Worm (Caenorhabditis elegans) whole organism, L2 larva: Measurements from ENCODE around the gene Y62H9A.5.

Source experiments
- C34F6.9 ChIP-seq: fragments of 150-350 bp; optimal IDR thresholded peaks from 2 replicates; lab custom pipeline; 2014; ENCODE audit warnings: missing biosample characterization, missing genetic modification characterization
- F13H6.1 ChIP-seq: sonication (generic microtip); optimal IDR thresholded peaks from 2 replicates; lab custom pipeline; 2016; ENCODE audit warnings: missing genetic modification characterization, missing compliant biosample characterization
- R02D3.7 ChIP-seq: fragments of 150-350 bp; optimal IDR thresholded peaks from 2 replicates; lab custom pipeline; 2014; ENCODE audit warnings: missing biosample characterization, missing genetic modification characterization
- ZK546.5 ChIP-seq: sonication (generic microtip); optimal IDR thresholded peaks from 2 replicates; lab custom pipeline; 2017; ENCODE audit warnings: missing biosample characterization, missing genetic modification characterization
- alr-1 ChIP-seq: fragments of 150-350 bp; optimal IDR thresholded peaks from 2 replicates; lab custom pipeline; 2014; ENCODE audit warnings: missing biosample characterization, missing genetic modification characterization
- aly-2 ChIP-seq: fragments of 150-350 bp; optimal IDR thresholded peaks from 2 replicates; lab custom pipeline; 2014; ENCODE audit warnings: missing biosample characterization, missing genetic modification characterization
- ceh-16 ChIP-seq: fragments of 150-350 bp; optimal IDR thresholded peaks from 2 replicates; lab custom pipeline; 2014; ENCODE audit warnings: missing biosample characterization, missing genetic modification characterization
- ceh-82 ChIP-seq: fragments of 150-350 bp; optimal IDR thresholded peaks from 2 replicates; lab custom pipeline; 2014; ENCODE audit warnings: missing biosample characterization, missing genetic modification characterization
- crh-2 ChIP-seq: sonication (generic microtip); optimal IDR thresholded peaks from 2 replicates; lab custom pipeline; 2017; ENCODE audit warnings: missing biosample characterization, missing genetic modification characterization
- dmd-4 ChIP-seq: sonication (generic microtip); optimal IDR thresholded peaks from 2 replicates; lab custom pipeline; 2017; ENCODE audit warnings: missing biosample characterization, missing genetic modification characterization
- fos-1 ChIP-seq: fragments of 150-350 bp; optimal IDR thresholded peaks from 2 replicates; lab custom pipeline; 2014; ENCODE audit warnings: missing biosample characterization, missing genetic modification characterization
- gmeb-1 ChIP-seq: fragments of 150-350 bp; optimal IDR thresholded peaks from 2 replicates; lab custom pipeline; 2014; ENCODE audit warnings: missing biosample characterization, missing genetic modification characterization
- lin-11 ChIP-seq: fragments of 150-350 bp; sonication (generic microtip); optimal IDR thresholded peaks from 2 replicates; lab custom pipeline; 2014; ENCODE audit warnings: missing biosample characterization, missing genetic modification characterization, inconsistent platforms, mixed read lengths
- lin-13 ChIP-seq: fragments of 150-350 bp; optimal IDR thresholded peaks from 2 replicates; lab custom pipeline; 2014; ENCODE audit warnings: missing biosample characterization, missing genetic modification reagents, missing genetic modification characterization
- lin-39 ChIP-seq: fragments of 150-350 bp; optimal IDR thresholded peaks from 2 replicates; lab custom pipeline; 2014; ENCODE audit warnings: missing biosample characterization, missing genetic modification reagents, missing genetic modification characterization
- lsy-2 ChIP-seq, 2 experiments: fragments of 150-350 bp in 1 of 2; sonication (generic microtip) in 1 of 2; optimal IDR thresholded peaks; 2 replicates each; lab custom pipeline; 2014 to 2017; ENCODE audit warnings: missing biosample characterization in 2 of 2, missing genetic modification characterization in 2 of 2
- mbf-1 ChIP-seq: sonication (generic microtip); optimal IDR thresholded peaks from 2 replicates; lab custom pipeline; 2017; ENCODE audit warnings: missing biosample characterization, missing genetic modification characterization
- mdl-1 ChIP-seq, 2 experiments: fragments of 150-350 bp in 1 of 2; sonication (generic microtip) in 1 of 2; optimal IDR thresholded peaks; 2 replicates each; lab custom pipeline; 2017; ENCODE audit warnings: missing biosample characterization in 2 of 2, missing genetic modification characterization in 2 of 2
- nhr-10 ChIP-seq: sonication (generic microtip); optimal IDR thresholded peaks from 2 replicates; lab custom pipeline; 2017; ENCODE audit warnings: missing biosample characterization, missing genetic modification characterization
- nhr-11 ChIP-seq: fragments of 150-350 bp; optimal IDR thresholded peaks from 2 replicates; lab custom pipeline; 2014; ENCODE audit warnings: missing biosample characterization, missing genetic modification characterization
- nhr-12 ChIP-seq: fragments of 150-350 bp; optimal IDR thresholded peaks from 2 replicates; lab custom pipeline; 2014; ENCODE audit warnings: missing biosample characterization, missing genetic modification characterization
- nhr-129 ChIP-seq: fragments of 150-350 bp; optimal IDR thresholded peaks from 2 replicates; lab custom pipeline; 2014; ENCODE audit warnings: missing biosample characterization, missing genetic modification characterization
- nhr-21 ChIP-seq: fragments of 150-350 bp; optimal IDR thresholded peaks from 2 replicates; lab custom pipeline; 2014; ENCODE audit warnings: missing biosample characterization, missing genetic modification characterization
- nhr-237 ChIP-seq: fragments of 150-350 bp; optimal IDR thresholded peaks from 2 replicates; lab custom pipeline; 2014; ENCODE audit warnings: missing biosample characterization, missing genetic modification characterization
- nhr-25 ChIP-seq: fragments of 150-350 bp; sonication (generic microtip); optimal IDR thresholded peaks from 3 replicates; lab custom pipeline; 2014; ENCODE audit warnings: missing biosample characterization, missing genetic modification characterization
- nhr-77 ChIP-seq: fragments of 150-350 bp; optimal IDR thresholded peaks from 2 replicates; lab custom pipeline; 2014; ENCODE audit warnings: missing biosample characterization, missing genetic modification characterization
- peb-1 ChIP-seq: fragments of 150-350 bp; optimal IDR thresholded peaks from 2 replicates; lab custom pipeline; 2014; ENCODE audit warnings: missing biosample characterization, missing genetic modification characterization
- sem-4 ChIP-seq: fragments of 150-350 bp; optimal IDR thresholded peaks from 2 replicates; lab custom pipeline; 2014; ENCODE audit warnings: missing biosample characterization, missing genetic modification reagents, missing genetic modification characterization
- sma-9 ChIP-seq, 2 experiments: fragments of 150-350 bp in 1 of 2; sonication (generic microtip) in 1 of 2; optimal IDR thresholded peaks; 2 replicates each; lab custom pipeline; 2014 to 2016; ENCODE audit warnings: missing genetic modification characterization in 2 of 2, mild to moderate bottlenecking in 1 of 2, missing biosample characterization in 1 of 2, missing compliant biosample characterization in 1 of 2, missing genetic modification reagents in 1 of 2, moderate library complexity in 1 of 2
- snpc-4 ChIP-seq: fragments of 150-350 bp; optimal IDR thresholded peaks from 2 replicates; lab custom pipeline; 2014; ENCODE audit warnings: missing biosample characterization, missing genetic modification characterization
- unc-55 ChIP-seq: fragments of 150-350 bp; sonication (generic microtip); optimal IDR thresholded peaks from 3 replicates; lab custom pipeline; 2014; ENCODE audit warnings: missing biosample characterization, missing genetic modification reagents, missing genetic modification characterization
- unc-62 ChIP-seq: fragments of 150-350 bp; optimal IDR thresholded peaks from 2 replicates; lab custom pipeline; 2014; ENCODE audit warnings: missing biosample characterization, missing genetic modification reagents, missing genetic modification characterization
- zag-1 ChIP-seq: fragments of 150-350 bp; optimal IDR thresholded peaks from 2 replicates; lab custom pipeline; 2014; ENCODE audit warnings: missing biosample characterization, missing genetic modification characterization
- ztf-11 ChIP-seq: sonication (generic microtip); optimal IDR thresholded peaks from 2 replicates; lab custom pipeline; 2017; ENCODE audit warnings: missing biosample characterization, missing genetic modification characterization
- ztf-4 ChIP-seq: fragments of 150-350 bp; optimal IDR thresholded peaks from 2 replicates; lab custom pipeline; 2014; ENCODE audit warnings: missing biosample characterization, missing genetic modification characterization

Gene Y62H9A.5

DNA sequence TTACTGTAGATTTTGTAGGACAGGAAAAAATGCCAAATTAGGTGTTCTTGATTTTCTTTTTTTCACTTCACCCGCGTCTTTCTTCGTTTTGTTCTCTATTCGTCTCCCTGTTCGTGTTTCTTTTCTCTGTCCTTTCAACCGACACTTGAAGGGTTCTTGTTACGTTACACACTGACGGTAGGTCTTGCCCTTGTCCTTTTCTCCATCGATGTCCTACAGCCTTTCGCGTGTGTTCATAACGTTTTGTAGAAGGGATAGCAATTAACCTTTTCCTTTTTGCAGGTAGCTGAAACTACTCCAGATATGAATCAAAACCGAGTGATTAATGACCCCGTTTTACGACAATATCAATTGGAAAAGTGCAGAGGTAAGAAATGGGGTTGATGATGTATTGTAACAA lies 41.5 kb upstream of the Y62H9A.5 start, which contains the start of gene F55G7.1 (continued):
- TF ChIP-seq nhr-11, result no peak

DNA sequence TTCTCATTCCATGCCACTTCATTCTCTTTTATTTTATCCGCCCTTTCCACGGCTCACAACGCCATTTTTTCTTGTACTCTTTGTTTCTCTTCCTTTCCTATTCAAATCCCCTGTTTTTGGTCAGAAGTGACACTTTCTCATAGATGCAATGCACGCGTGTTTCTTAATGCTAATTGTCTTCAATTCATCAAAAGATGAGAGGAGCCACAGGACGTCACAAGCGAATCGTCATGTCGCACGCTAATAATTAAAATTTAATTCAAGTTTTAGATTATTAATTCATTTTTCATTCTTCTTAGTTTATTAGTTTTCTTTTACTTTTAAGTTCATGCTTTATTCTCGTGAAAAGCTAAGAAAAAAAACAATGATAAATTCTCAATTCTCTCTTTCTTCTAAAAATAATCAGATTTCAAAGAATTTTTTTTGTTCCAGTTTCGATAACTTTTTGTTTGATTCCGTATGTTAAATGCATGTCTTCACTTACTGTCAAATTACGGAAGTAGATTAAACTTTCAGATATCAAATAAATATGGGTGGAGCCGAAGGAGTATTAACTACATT lies 38.1 kb upstream of the Y62H9A.5 start, which contains the start of gene Y62H9A.14:
Y62H9A.14 (plus strand) TSS at position 511 of the 561 bp plus-strand sequence.
- TF ChIP-seq nhr-77 (no peak), ceh-16 (no peak), lin-11 (tag; lab: Kevin White, UChicago) (no peak), peb-1 (tag; lab: Kevin White, UChicago) (no peak), lsy-2 (tag; optimal IDR thresholded peaks at IDR 0.05; lab: Kevin White, UChicago) (no peak), zag-1 (tag; lab: Kevin White, UChicago) (no peak), sem-4 (no peak), lin-39 (no peak)

DNA sequence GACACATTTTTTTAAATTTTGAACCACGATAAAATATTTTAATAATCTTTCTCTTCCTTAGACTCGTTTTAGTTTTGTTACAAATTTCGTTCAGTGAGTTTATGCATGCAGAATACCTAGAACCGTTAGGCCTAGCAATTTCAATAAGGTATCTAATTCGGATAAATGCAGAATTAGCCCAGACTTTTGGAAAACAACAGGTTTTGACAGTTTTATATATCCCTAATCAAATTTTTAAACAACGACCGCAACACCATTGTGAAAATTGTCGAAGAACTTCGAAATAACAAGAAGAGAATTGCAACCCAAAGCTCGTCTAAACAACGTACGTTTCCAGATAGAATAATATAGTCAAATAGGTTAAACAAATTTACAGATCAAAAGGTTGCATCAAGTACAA lies 35.3 kb upstream of the Y62H9A.5 start, which contains the start of gene Y62H9A.16:
Y62H9A.16 (plus strand) TSS at position 301 of the 400 bp plus-strand sequence.
- no peak for TF ChIP-seq F13H6.1
- no peak for TF ChIP-seq zag-1 (tag; lab: Kevin White, UChicago)
- no peak for TF ChIP-seq nhr-21 (tag; lab: Kevin White, UChicago)
- no peak for TF ChIP-seq snpc-4 (tag; lab: Kevin White, UChicago)
- TF ChIP-seq sma-9 (GFP tag; optimal IDR thresholded peaks at IDR 0.05; lab: Kevin White, UChicago), result no peak
- no peak for TF ChIP-seq sma-9 (tag; optimal IDR thresholded peaks at IDR 0.05; lab: Kevin White, UChicago)
- no peak for TF ChIP-seq alr-1 (tag; lab: Kevin White, UChicago)
- no peak for TF ChIP-seq lin-13
- no peak for TF ChIP-seq unc-55
- TF ChIP-seq nhr-10 (tag; lab: Kevin White, UChicago), result no peak
- TF ChIP-seq nhr-237 (tag; lab: Kevin White, UChicago), result no peak
- TF ChIP-seq lin-11 (tag; lab: Kevin White, UChicago), result no peak
- no peak for TF ChIP-seq gmeb-1 (tag; lab: Kevin White, UChicago)
- TF ChIP-seq, all 48 proteins: peak for 0

DNA sequence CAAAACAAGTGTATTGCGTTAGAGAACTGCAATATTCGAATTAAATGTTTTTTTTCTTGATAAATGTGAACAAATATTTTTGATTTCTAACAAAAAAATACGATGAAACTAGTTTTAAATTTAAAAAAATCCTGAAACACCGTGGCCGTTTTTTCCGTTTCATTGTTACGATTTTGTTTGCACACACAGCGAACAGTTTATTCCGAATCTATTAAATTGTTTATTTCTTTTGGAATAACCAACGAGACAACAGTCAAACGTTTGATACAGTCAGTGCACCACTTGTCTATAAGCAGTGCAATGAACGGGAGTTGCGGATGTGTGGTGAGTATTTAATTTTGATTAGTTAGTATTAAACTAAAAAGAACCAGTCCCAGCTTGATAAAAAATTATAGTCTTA lies 34.0 kb upstream of the Y62H9A.5 start, which contains the start of gene Y62H9A.13:
Y62H9A.13 (plus strand) TSS at position 301 of the 400 bp plus-strand sequence.
- TF ChIP-seq nhr-129 (tag; lab: Kevin White, UChicago), result no peak
- no peak for TF ChIP-seq lin-39
- TF ChIP-seq mbf-1 (tag; lab: Kevin White, UChicago), result no peak
- TF ChIP-seq aly-2 (tag; lab: Kevin White, UChicago), result no peak
- no peak for TF ChIP-seq nhr-12 (tag; lab: Kevin White, UChicago)
- no peak for TF ChIP-seq C34F6.9 (tag; lab: Kevin White, UChicago)
- no peak for TF ChIP-seq ZK546.5
- TF ChIP-seq ztf-11, result no peak
- TF ChIP-seq ztf-4 (tag; lab: Kevin White, UChicago), result no peak
- TF ChIP-seq nhr-21 (tag; lab: Kevin White, UChicago), result no peak
- no peak for TF ChIP-seq lin-11 (tag; lab: Kevin White, UChicago)
- no peak for TF ChIP-seq nhr-25
- TF ChIP-seq sem-4, result no peak
- TF ChIP-seq mdl-1 (tag; optimal IDR thresholded peaks at IDR 0.05; lab: Kevin White, UChicago), result no peak
- no peak for TF ChIP-seq F13H6.1
- TF ChIP-seq ceh-82 (tag; lab: Kevin White, UChicago), result no peak

DNA sequence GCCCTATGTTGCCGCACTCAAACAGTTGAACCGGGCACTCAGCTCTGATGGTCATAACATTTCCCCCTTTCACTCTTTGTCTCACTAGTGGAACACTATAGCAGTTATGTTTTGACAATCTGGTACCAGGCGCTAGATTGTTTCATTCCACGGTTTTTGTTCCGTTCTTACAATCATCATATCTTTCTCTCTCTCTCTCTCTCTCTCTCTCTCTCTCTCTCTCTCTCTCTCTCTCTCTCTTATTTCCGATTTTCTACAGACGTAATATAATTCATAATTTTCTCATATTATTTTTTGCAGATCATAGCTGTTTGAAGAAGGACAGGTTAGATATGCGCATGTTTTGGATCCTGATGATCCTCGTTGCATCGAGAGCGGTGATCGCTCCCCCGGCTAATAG lies 31.1 kb upstream of the Y62H9A.5 start, which contains the start of gene Y62H9A.12:
Y62H9A.12 (plus strand) TSS at position 301 of the 400 bp plus-strand sequence.
- no peak for TF ChIP-seq unc-62 (GFP tag; lab: Kevin White, UChicago)
- no peak for TF ChIP-seq dmd-4 (tag; lab: Kevin White, UChicago)
- TF ChIP-seq peb-1 (tag; lab: Kevin White, UChicago), result no peak
- TF ChIP-seq C34F6.9 (tag; lab: Kevin White, UChicago), result no peak
- no peak for TF ChIP-seq sma-9 (GFP tag; optimal IDR thresholded peaks at IDR 0.05; lab: Kevin White, UChicago)
- TF ChIP-seq sma-9 (tag; optimal IDR thresholded peaks at IDR 0.05; lab: Kevin White, UChicago), result no peak

DNA sequence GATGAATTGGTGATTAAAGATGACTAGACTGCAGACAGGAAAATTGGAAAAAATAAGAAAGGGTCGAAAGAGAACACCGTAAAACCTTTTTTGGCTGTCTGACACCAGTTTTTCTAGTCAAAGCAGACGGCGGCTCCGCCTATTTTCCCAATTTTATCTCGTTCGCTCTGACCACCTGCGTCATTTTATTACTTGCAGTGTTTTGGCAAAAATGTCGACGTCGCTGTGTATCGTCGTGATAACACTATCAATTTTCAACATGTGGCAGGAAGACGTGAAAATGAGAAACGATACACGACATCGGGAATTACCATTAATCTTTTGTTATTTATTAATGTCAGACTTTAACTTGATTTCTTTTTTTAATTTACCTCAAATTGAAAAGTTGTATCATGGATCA lies 27.3 kb upstream of the Y62H9A.5 start, which contains the start of gene Y62H9A.15:
Y62H9A.15 (minus strand) TSS at position 100 of the 400 bp plus-strand sequence.
- TF ChIP-seq unc-62 (GFP tag; lab: Kevin White, UChicago) (no peak), nhr-12 (tag; lab: Kevin White, UChicago) (no peak), crh-2 (tag; lab: Kevin White, UChicago) (no peak), fos-1 (peak; percentile 8), nhr-21 (tag; lab: Kevin White, UChicago) (no peak), R02D3.7 (tag; lab: Kevin White, UChicago) (no peak)
